Fruit fly (Drosophila melanogaster) whole organism, pupa: ENCODE results near the gene CG14107.

Experiments used
- CG13204 ChIP-seq: fragments of 200-800 bp; sonication (Bioruptor generic); optimal IDR thresholded peaks from 2 replicates; lab custom pipeline; 2018; ENCODE audit warnings: missing biosample characterization, mild to moderate bottlenecking, missing genetic modification characterization, moderate library complexity
- CG17806 ChIP-seq: fragments of 200-800 bp; sonication (Bioruptor generic); optimal IDR thresholded peaks from 2 replicates; lab custom pipeline; 2018; ENCODE audit warnings: missing biosample characterization, mild to moderate bottlenecking, missing genetic modification characterization, moderate library complexity
- CG32121 ChIP-seq: fragments of 200-800 bp; sonication (Bioruptor generic); IDR thresholded peaks from 2 replicates; pipeline ENCODE4 v1.3.6; 2022; ENCODE audit warnings: missing biosample characterization, missing genetic modification characterization
- CG34367 ChIP-seq: fragments of 200-800 bp; sonication (Bioruptor generic); optimal IDR thresholded peaks from 2 replicates; lab custom pipeline; 2018; ENCODE audit warnings: missing biosample characterization, mild to moderate bottlenecking, missing genetic modification characterization
- CG4496 ChIP-seq: fragments of 200-800 bp; sonication (Bioruptor generic); IDR thresholded peaks from 3 replicates; pipeline ENCODE4 v1.3.6; 2022; ENCODE audit warnings: missing biosample characterization, missing genetic modification characterization
- CG8159 ChIP-seq: fragments of 200-800 bp; sonication (Bioruptor generic); optimal IDR thresholded peaks from 3 replicates; lab custom pipeline; 2018; ENCODE audit warnings: missing biosample characterization, mild to moderate bottlenecking, missing genetic modification characterization, moderate library complexity
- D1 ChIP-seq: fragments of 200-800 bp; sonication (Bioruptor generic); optimal IDR thresholded peaks from 2 replicates; lab custom pipeline; 2018; ENCODE audit warnings: missing biosample characterization, mild to moderate bottlenecking, missing genetic modification characterization, moderate library complexity
- EcR ChIP-seq: fragments of 200-800 bp; sonication (Bioruptor generic); optimal IDR thresholded peaks from 3 replicates; lab custom pipeline; 2019; ENCODE audit warnings: missing biosample characterization, missing genetic modification characterization, mild to moderate bottlenecking, moderate library complexity, missing genetic modification reagents
- Ets98B ChIP-seq: fragments of 200-800 bp; sonication (Bioruptor generic); IDR thresholded peaks from 2 replicates; pipeline ENCODE4 v1.3.6; 2022; ENCODE audit warnings: missing biosample characterization, missing genetic modification characterization
- Pif1A ChIP-seq: fragments of 200-800 bp; sonication (Bioruptor generic); optimal IDR thresholded peaks from 3 replicates; lab custom pipeline; 2016; ENCODE audit warnings: missing biosample characterization, missing genetic modification characterization
- Pif1B ChIP-seq: fragments of 200-800 bp; sonication (Bioruptor generic); optimal IDR thresholded peaks from 3 replicates; lab custom pipeline; 2016; ENCODE audit warnings: missing biosample characterization, missing genetic modification characterization
- Snoo ChIP-seq: fragments of 200-800 bp; sonication (Bioruptor generic); optimal IDR thresholded peaks from 3 replicates; lab custom pipeline; 2017; ENCODE audit warnings: missing biosample characterization, mild to moderate bottlenecking, missing genetic modification characterization, inconsistent platforms
- fd96Ca ChIP-seq: fragments of 200-800 bp; sonication (Bioruptor generic); IDR thresholded peaks from 3 replicates; pipeline ENCODE4 v1.3.6; 2022; ENCODE audit warnings: missing biosample characterization, missing genetic modification characterization
- rn ChIP-seq: fragments of 200-800 bp; sonication (Bioruptor generic); IDR thresholded peaks from 2 replicates; pipeline ENCODE4 v1.3.6; 2022; ENCODE audit warnings: missing biosample characterization, missing genetic modification characterization

dm6 chr3L:13356084-13356693, 25.0 kb downstream of the CG14107 start, which contains the start of gene Nplp2:
- TF ChIP-seq CG34367 (no peak), CG32121 (GFP tag; lab: Robert Waterston, UW) (no peak), CG8159 (tag; lab: Kevin White, UChicago) (no peak), CG17806 (tag; lab: Kevin White, UChicago) (no peak), fd96Ca (no peak), Pif1B (GFP tag; lab: Kevin White, UChicago) (no peak), rn (GFP tag; lab: Robert Waterston, UW) (no peak), Ets98B (GFP tag; lab: Robert Waterston, UW) (no peak), CG13204 (GFP tag; lab: Kevin White, UChicago) (no peak), Snoo (tag; lab: Kevin White, UChicago) (no peak), CG4496 (GFP tag; lab: Robert Waterston, UW) (no peak), Pif1A (no peak), EcR (GFP tag; lab: Kevin White, UChicago) (no peak), D1 (tag; lab: Kevin White, UChicago) (no peak)
